Worm (Caenorhabditis elegans) whole organism, early embryonic: ENCODE data around the gene cyd-1.

Source experiments
- B0310.2 ChIP-seq: sonication (generic microtip); optimal IDR thresholded peaks from 2 replicates; lab custom pipeline; 2016; ENCODE audit warnings: mild to moderate bottlenecking, missing genetic modification characterization, missing compliant biosample characterization
- F13C5.2 ChIP-seq: sonication (generic microtip); optimal IDR thresholded peaks from 2 replicates; lab custom pipeline; 2017; ENCODE audit warnings: mild to moderate bottlenecking, missing genetic modification characterization, inconsistent platforms, missing compliant biosample characterization
- aly-1 ChIP-seq: sonication (generic microtip); optimal IDR thresholded peaks from 2 replicates; lab custom pipeline; 2016; ENCODE audit warnings: missing genetic modification characterization, missing compliant biosample characterization
- ama-1 ChIP-seq: fragments of 150-350 bp; optimal IDR thresholded peaks from 2 replicates; lab custom pipeline; 2014
- ceh-13 ChIP-seq: fragments of 200-800 bp; sonication (Bioruptor generic); optimal IDR thresholded peaks from 2 replicates; lab custom pipeline; 2018; ENCODE audit warnings: mild to moderate bottlenecking, missing genetic modification characterization, missing compliant biosample characterization
- ceh-36 ChIP-seq: sonication (generic microtip); optimal IDR thresholded peaks from 2 replicates; lab custom pipeline; 2016; ENCODE audit warnings: missing genetic modification characterization, inconsistent platforms, missing compliant biosample characterization
- ets-7 ChIP-seq: sonication (generic microtip); optimal IDR thresholded peaks from 2 replicates; lab custom pipeline; 2016; ENCODE audit warnings: missing genotype, missing genetic modification characterization, missing compliant biosample characterization
- flt-1 ChIP-seq: fragments of 200-800 bp; sonication (Bioruptor generic); IDR thresholded peaks from 2 replicates; pipeline ENCODE4 v1.3.6; 2022; ENCODE audit warnings: missing genetic modification characterization, missing compliant biosample characterization
- hmbx-1 ChIP-seq: sonication (generic microtip); optimal IDR thresholded peaks from 2 replicates; lab custom pipeline; 2016; ENCODE audit warnings: mild to moderate bottlenecking, missing genetic modification characterization, missing compliant biosample characterization
- hmg-4 ChIP-seq: fragments of 200-800 bp; sonication (Bioruptor generic); optimal IDR thresholded peaks from 2 replicates; lab custom pipeline; 2018; ENCODE audit warnings: mild to moderate bottlenecking, missing genetic modification characterization, missing compliant biosample characterization
- hnd-1 ChIP-seq: sonication (generic microtip); optimal IDR thresholded peaks from 2 replicates; lab custom pipeline; 2016; ENCODE audit warnings: missing genetic modification characterization, missing compliant biosample characterization
- pes-1 ChIP-seq: fragments of 200-800 bp; sonication (Bioruptor generic); IDR thresholded peaks from 2 replicates; pipeline ENCODE4 v1.3.6; 2022; ENCODE audit warnings: missing genetic modification reagents, missing genetic modification characterization, missing compliant biosample characterization
- scrt-1 ChIP-seq: fragments of 200-800 bp; sonication (Bioruptor generic); IDR thresholded peaks from 2 replicates; pipeline ENCODE4 v1.3.6; 2022; ENCODE audit warnings: missing genetic modification characterization, missing compliant biosample characterization
- sea-1 ChIP-seq: fragments of 200-800 bp; sonication (Bioruptor generic); conservative IDR thresholded peaks from 2 replicates; pipeline ENCODE4 v1.3.6; 2022; ENCODE audit warnings: missing genetic modification characterization, missing compliant biosample characterization
- tbx-11 ChIP-seq: fragments of 200-800 bp; sonication (Bioruptor generic); IDR thresholded peaks from 2 replicates; pipeline ENCODE4 v1.3.6; 2022; ENCODE audit warnings: missing genetic modification characterization, missing compliant biosample characterization
- tbx-37 ChIP-seq: fragments of 200-800 bp; sonication (Bioruptor generic); conservative IDR thresholded peaks from 2 replicates; pipeline ENCODE4 v1.3.6; 2022; ENCODE audit warnings: missing genetic modification reagents, missing genetic modification characterization, missing compliant biosample characterization
- tra-4 ChIP-seq: sonication (generic microtip); optimal IDR thresholded peaks from 2 replicates; lab custom pipeline; 2017; ENCODE audit warnings: missing genetic modification characterization, missing compliant biosample characterization

Gene cyd-1

ce11 chrII:12992980-12993379 is 12.6 kb downstream of the cyd-1 start:
- no peak for TF ChIP-seq flt-1
- peak; percentile 61 for TF ChIP-seq ama-1 (lab: Kevin White, UChicago)

- TF ChIP-seq ceh-36 (tag; lab: Kevin White, UChicago) (no peak), aly-1 (no peak), B0310.2 (no peak), hnd-1 (tag; lab: Kevin White, UChicago) (no peak), tbx-11 (GFP tag; lab: Robert Waterston, UW) (no peak), sea-1 (GFP tag; lab: Robert Waterston, UW) (no peak), scrt-1 (GFP tag; lab: Robert Waterston, UW) (no peak), hmbx-1 (no peak)
Measured at ce11 chrII:12994009-12994788, 13.8 kb downstream of the cyd-1 start.

- TF ChIP-seq ceh-36 (tag; lab: Kevin White, UChicago), result no peak
- TF ChIP-seq flt-1, result no peak
- no peak for TF ChIP-seq pes-1
- TF ChIP-seq hmg-4 (GFP tag; lab: Kevin White, UChicago), result no peak
- TF ChIP-seq F13C5.2 (tag; lab: Kevin White, UChicago), result no peak
- TF ChIP-seq ets-7, result no peak
- no peak for TF ChIP-seq B0310.2
- TF ChIP-seq tra-4 (tag; lab: Kevin White, UChicago), result no peak
- no peak for TF ChIP-seq hnd-1 (tag; lab: Kevin White, UChicago)
- no peak for TF ChIP-seq tbx-37 (GFP tag; lab: Robert Waterston, UW)
- TF ChIP-seq aly-1, result no peak
- TF ChIP-seq tbx-11 (GFP tag; lab: Robert Waterston, UW), result no peak
- no peak for TF ChIP-seq scrt-1 (GFP tag; lab: Robert Waterston, UW)
- TF ChIP-seq hmbx-1, result no peak
- TF ChIP-seq ceh-13 (GFP tag; lab: Kevin White, UChicago), result no peak
- no peak for TF ChIP-seq sea-1 (GFP tag; lab: Robert Waterston, UW)
Measured at ce11 chrII:12995322-12995721, 14.9 kb downstream of the cyd-1 start.

ce11 chrII:12996249-12996648 is 15.9 kb downstream of the cyd-1 start, which contains the start of gene hphd-1:
hphd-1 (minus strand) TSS chrII:12996571.
- no peak for TF ChIP-seq flt-1
- TF ChIP-seq ceh-13 (GFP tag; lab: Kevin White, UChicago), result no peak
- TF ChIP-seq hmbx-1, result no peak
- no peak for TF ChIP-seq sea-1 (GFP tag; lab: Robert Waterston, UW)
- TF ChIP-seq tbx-37 (GFP tag; lab: Robert Waterston, UW), result no peak
- no peak for TF ChIP-seq tbx-11 (GFP tag; lab: Robert Waterston, UW)
- no peak for TF ChIP-seq pes-1
- no peak for TF ChIP-seq B0310.2
- TF ChIP-seq tra-4 (tag; lab: Kevin White, UChicago), result no peak
- TF ChIP-seq hmg-4 (GFP tag; lab: Kevin White, UChicago), result no peak
- TF ChIP-seq aly-1, result no peak
- no peak for TF ChIP-seq hnd-1 (tag; lab: Kevin White, UChicago)
- no peak for TF ChIP-seq scrt-1 (GFP tag; lab: Robert Waterston, UW)
- no peak for TF ChIP-seq ets-7
- no peak for TF ChIP-seq F13C5.2 (tag; lab: Kevin White, UChicago)
- TF ChIP-seq ceh-36 (tag; lab: Kevin White, UChicago), result no peak
- no peak for TF ChIP-seq ama-1 (lab: Kevin White, UChicago)

- TF ChIP-seq tra-4 (tag; lab: Kevin White, UChicago) (no peak), scrt-1 (GFP tag; lab: Robert Waterston, UW) (no peak), pes-1 (no peak), tbx-11 (GFP tag; lab: Robert Waterston, UW) (no peak), ceh-36 (tag; lab: Kevin White, UChicago) (no peak), B0310.2 (no peak), hmbx-1 (no peak), ceh-13 (GFP tag; lab: Kevin White, UChicago) (no peak), F13C5.2 (tag; lab: Kevin White, UChicago) (no peak), aly-1 (no peak)
Measured at ce11 chrII:12997413-12997812, 17.0 kb downstream of the cyd-1 start, which contains the start of gene Y38F1A.7. Y38F1A.7 (minus strand) TSS chrII:12997804.

ce11 chrII:13000753-13001152 is 20.4 kb downstream of the cyd-1 start, which contains the start of gene Y38F1A.8:
Y38F1A.8 (minus strand) TSS chrII:13000853.
- TF ChIP-seq tbx-11 (GFP tag; lab: Robert Waterston, UW), result no peak
- TF ChIP-seq tra-4 (tag; lab: Kevin White, UChicago), result no peak

- TF ChIP-seq aly-1 (no peak), hmg-4 (GFP tag; lab: Kevin White, UChicago) (no peak), ceh-13 (GFP tag; lab: Kevin White, UChicago) (no peak), ets-7 (no peak), hnd-1 (tag; lab: Kevin White, UChicago) (no peak), tbx-37 (GFP tag; lab: Robert Waterston, UW) (no peak), B0310.2 (no peak)
Measured at ce11 chrII:13003244-13003643, 22.9 kb downstream of the cyd-1 start.

- TF ChIP-seq pes-1 (no peak), F13C5.2 (tag; lab: Kevin White, UChicago) (no peak), ceh-36 (tag; lab: Kevin White, UChicago) (no peak), hnd-1 (tag; lab: Kevin White, UChicago) (no peak), tra-4 (tag; lab: Kevin White, UChicago) (no peak), ceh-13 (GFP tag; lab: Kevin White, UChicago) (no peak), hmg-4 (GFP tag; lab: Kevin White, UChicago) (no peak), flt-1 (no peak), ets-7 (no peak), aly-1 (no peak), scrt-1 (GFP tag; lab: Robert Waterston, UW) (no peak), hmbx-1 (no peak), tbx-11 (GFP tag; lab: Robert Waterston, UW) (no peak), tbx-37 (GFP tag; lab: Robert Waterston, UW) (no peak), B0310.2 (no peak), ama-1 (lab: Kevin White, UChicago) (no peak), sea-1 (GFP tag; lab: Robert Waterston, UW) (no peak)
Measured at ce11 chrII:13004160-13004871, 23.9 kb downstream of the cyd-1 start.
